Worm (Caenorhabditis elegans): ENCODE measurements around the gene F22B3.7.
A peak's percentile ranks its signal among the peaks of the same experiment; 100 is the strongest.

The F22B3.7 gene

ce11 chrIV:11371645-11372044 is 50.0 kb downstream of the F22B3.7 start, which contains the start of gene sec-31:
sec-31 (minus strand) TSS chrIV:11371792.
- TF ChIP-seq lin-35 (GFP tag; optimal IDR thresholded peaks at IDR 0.05) = peak; percentile 49 to 85
- peak; percentile 33 to 71 for TF ChIP-seq efl-1 (optimal IDR thresholded peaks at IDR 0.05)
- peak; percentile 74 to 98 for TF ChIP-seq efl-1 (GFP tag; optimal IDR thresholded peaks at IDR 0.05 in 1 of 2)
- peak; percentile 28 for TF ChIP-seq rnt-1 (tag; optimal IDR thresholded peaks at IDR 0.05)
- TF ChIP-seq skn-1 (tag; optimal IDR thresholded peaks at IDR 0.05) = peak; percentile 25
- no peak for TF ChIP-seq lin-13 (GFP tag; optimal IDR thresholded peaks at IDR 0.05)
- TF ChIP-seq xbp-1 (tag; optimal IDR thresholded peaks at IDR 0.05) = peak; percentile 26
- peak; percentile 97 for TF ChIP-seq blmp-1 (tag; optimal IDR thresholded peaks at IDR 0.05)
- peak; percentile 21 for TF ChIP-seq C16A3.4 (tag; optimal IDR thresholded peaks at IDR 0.05)
- TF ChIP-seq tlp-1 (tag; optimal IDR thresholded peaks at IDR 0.05) = no peak
- TF ChIP-seq dpl-1 (GFP tag; optimal IDR thresholded peaks at IDR 0.05) = peak; percentile 28 to 74 (median 66)
